Fruit fly (Drosophila melanogaster): ENCODE measurements around the gene CG15210.

The CG15210 gene

dm6 chrX:10832369-10832768 lies 6.7 kb upstream of the CG15210 start (continued):
- TF ChIP-seq gsb-n (tag; optimal IDR thresholded peaks at IDR 0.05), result peak; percentile 31
- no peak for TF ChIP-seq Jarid2 (GFP tag; optimal IDR thresholded peaks at IDR 0.05)
- TF ChIP-seq prd (optimal IDR thresholded peaks at IDR 0.05), result no peak
- TF ChIP-seq prd (GFP tag; IDR thresholded peaks at IDR 0.05), result peak; percentile 64
- TF ChIP-seq Opbp (GFP tag; IDR thresholded peaks at IDR 0.05; ENCODE audit: partially characterized antibody), result peak; percentile 39; the same call in 1 of the 3 replicates
- peak; percentile 61 for TF ChIP-seq HmgZ (tag; optimal IDR thresholded peaks at IDR 0.05)
- TF ChIP-seq CG3065 (GFP tag; optimal IDR thresholded peaks at IDR 0.05), result peak; percentile 40
- peak; percentile 74 for TF ChIP-seq Dbx (GFP tag; IDR thresholded peaks at IDR 0.05)
- peak; percentile 37 for TF ChIP-seq slou (GFP tag; optimal IDR thresholded peaks at IDR 0.05)
- TF ChIP-seq seq (GFP tag; IDR thresholded peaks at IDR 0.05), result no peak
- TF ChIP-seq HLH54F (GFP tag; optimal IDR thresholded peaks at IDR 0.05), result peak; percentile 50
- TF ChIP-seq Dp (GFP tag; optimal IDR thresholded peaks at IDR 0.05), result peak; percentile 13
- peak; percentile 3 for TF ChIP-seq pzg (GFP tag; optimal IDR thresholded peaks at IDR 0.05)
- no peak for TF ChIP-seq MBD-R2 (GFP tag; IDR thresholded peaks at IDR 0.05)
- TF ChIP-seq fd102C (GFP tag; optimal IDR thresholded peaks at IDR 0.05), result peak; percentile 4
- TF ChIP-seq ato (GFP tag; IDR thresholded peaks at IDR 0.05; ENCODE audit: partially characterized antibody), result no peak
- TF ChIP-seq jumu (GFP tag; optimal IDR thresholded peaks at IDR 0.05), result peak; percentile 24
- TF ChIP-seq HHEX (GFP tag; optimal IDR thresholded peaks at IDR 0.05), result peak; percentile 53
- TF ChIP-seq CG12155 (GFP tag; optimal IDR thresholded peaks at IDR 0.05), result peak; percentile 50
- TF ChIP-seq CG42726 (GFP tag; IDR thresholded peaks at IDR 0.05; ENCODE audit: partially characterized antibody), result peak; percentile 82
- no peak for TF ChIP-seq CG43689 (GFP tag; IDR thresholded peaks at IDR 0.05)
- TF ChIP-seq sd (tag; optimal IDR thresholded peaks at IDR 0.05), result no peak
- no peak for TF ChIP-seq CG8478 (optimal IDR thresholded peaks at IDR 0.05)
- TF ChIP-seq CG9215 (GFP tag; IDR thresholded peaks at IDR 0.05), result no peak; the same call in 1 of the 2 replicates
- TF ChIP-seq Oaz (GFP tag; IDR thresholded peaks at IDR 0.05), result 0 out of 2 replicates have a peak, but pooled peaks have one; percentile 24
- TF ChIP-seq CG6254 (GFP tag; optimal IDR thresholded peaks at IDR 0.05), result no peak
- TF ChIP-seq Dip2 (GFP tag; IDR thresholded peaks at IDR 0.05), result no peak
- peak; percentile 99 for TF ChIP-seq CTCF (GFP tag; optimal IDR thresholded peaks at IDR 0.05)
- peak; percentile 40 for TF ChIP-seq trem (tag; optimal IDR thresholded peaks at IDR 0.05)
- peak; percentile 44 for TF ChIP-seq pita (GFP tag; optimal IDR thresholded peaks at IDR 0.05)
- peak; percentile 65 for TF ChIP-seq CG17912 (GFP tag; optimal IDR thresholded peaks at IDR 0.05)
- TF ChIP-seq pfk (GFP tag; optimal IDR thresholded peaks at IDR 0.05), result no peak
- no peak for TF ChIP-seq psq (GFP tag; optimal IDR thresholded peaks at IDR 0.05)
- 0 out of 2 replicates have a peak, but pooled peaks have one; percentile 10 for TF ChIP-seq Atf6 (GFP tag; IDR thresholded peaks at IDR 0.05)
- TF ChIP-seq Atf-2 (GFP tag; optimal IDR thresholded peaks at IDR 0.05), result peak; percentile 21
- peak; percentile 71 for TF ChIP-seq Bgb (GFP tag; IDR thresholded peaks at IDR 0.05; ENCODE audit: partially characterized antibody)
- TF ChIP-seq CG14710 (tag; optimal IDR thresholded peaks at IDR 0.05), result peak; percentile 46
- TF ChIP-seq Hr78 (GFP tag; optimal IDR thresholded peaks at IDR 0.05), result no peak
- TF ChIP-seq CG2129 (GFP tag; IDR thresholded peaks at IDR 0.05; ENCODE audit: partially characterized antibody), result no peak
- no peak for TF ChIP-seq Stat92E (GFP tag; optimal IDR thresholded peaks at IDR 0.05)
- 0 out of 2 replicates have a peak, but pooled peaks have one; percentile 6 for TF ChIP-seq aop (GFP tag; IDR thresholded peaks at IDR 0.05)
- 0 out of 3 replicates have a peak, but pooled peaks have one; percentile 28 for TF ChIP-seq CG7357 (GFP tag; IDR thresholded peaks at IDR 0.05)
- TF ChIP-seq CG1647 (GFP tag; optimal IDR thresholded peaks at IDR 0.05), result peak; percentile 54
- no peak for TF ChIP-seq CG12769 (tag; optimal IDR thresholded peaks at IDR 0.05)
- no peak for TF ChIP-seq ro (GFP tag; IDR thresholded peaks at IDR 0.05)
- no peak for TF ChIP-seq CG3838 (GFP tag; optimal IDR thresholded peaks at IDR 0.05)
- peak; percentile 22 for TF ChIP-seq CG11398 (GFP tag; optimal IDR thresholded peaks at IDR 0.05)
- no peak for TF ChIP-seq klu (GFP tag; IDR thresholded peaks at IDR 0.05)
- peak in 1 of 3 experiments; percentile 28 for TF ChIP-seq lola (GFP tag; optimal IDR thresholded peaks at IDR 0.05)
- TF ChIP-seq inv (GFP tag; IDR thresholded peaks at IDR 0.05; ENCODE audit: partially characterized antibody), result no peak

All from whole organism, embryonic.